Fruit fly (Drosophila melanogaster): ENCODE measurements around the gene CG13088.
A peak's percentile ranks its signal among the peaks of the same experiment; 100 is the strongest.

Gene CG13088

dm6 chr2L:8463144-8464106 lies 25.4 kb upstream of the CG13088 start, which contains the start of gene Agpat2:
TSS of gene Agpat2 (minus strand) at chr2L:8463994.
- TF ChIP-seq CG5204 (GFP tag; optimal IDR thresholded peaks at IDR 0.05) = no peak
- TF ChIP-seq kay (GFP tag; ENCODE audit: borderline replicate concordance) = peak; percentile 82
- TF ChIP-seq cnc (optimal IDR thresholded peaks at IDR 0.05) = no peak
- TF ChIP-seq Crg-1 (GFP tag; optimal IDR thresholded peaks at IDR 0.05) = no peak
- no peak for TF ChIP-seq Mnt (GFP tag; optimal IDR thresholded peaks at IDR 0.05)
- TF ChIP-seq ovo (GFP tag; optimal IDR thresholded peaks at IDR 0.05) = no peak
- no peak for TF ChIP-seq CG7101 (tag; optimal IDR thresholded peaks at IDR 0.05)
- TF ChIP-seq CG7045 (GFP tag; optimal IDR thresholded peaks at IDR 0.05) = no peak
- TF ChIP-seq tj (GFP tag; optimal IDR thresholded peaks at IDR 0.05) = no peak
- peak; percentile 65 for TF ChIP-seq cic (GFP tag; optimal IDR thresholded peaks at IDR 0.05)
- no peak for TF ChIP-seq pad (GFP tag; optimal IDR thresholded peaks at IDR 0.05)
- no peak for TF ChIP-seq Hr96 (GFP tag; optimal IDR thresholded peaks at IDR 0.05)
- no peak for TF ChIP-seq CG11617 (GFP tag; optimal IDR thresholded peaks at IDR 0.05)
- TF ChIP-seq toe (GFP tag; optimal IDR thresholded peaks at IDR 0.05) = no peak
- no peak for TF ChIP-seq bab1 (GFP tag; optimal IDR thresholded peaks at IDR 0.05)
- no peak for TF ChIP-seq CG33017 (tag; optimal IDR thresholded peaks at IDR 0.05)
- no peak for TF ChIP-seq CG12768 (GFP tag; optimal IDR thresholded peaks at IDR 0.05)
- TF ChIP-seq CG1620 (GFP tag; optimal IDR thresholded peaks at IDR 0.05) = no peak
- TF ChIP-seq CG14711 (tag; optimal IDR thresholded peaks at IDR 0.05) = peak; percentile 30
- no peak for TF ChIP-seq Clk (GFP tag; optimal IDR thresholded peaks at IDR 0.05)

dm6 chr2L:8464107-8464582 lies 24.6 kb upstream of the CG13088 start, which contains the start of gene prg:
TSS of gene prg (plus strand) at chr2L:8464488.
- peak; percentile 68 for TF ChIP-seq Hr96 (GFP tag; optimal IDR thresholded peaks at IDR 0.05)
- peak; percentile 64 for TF ChIP-seq CG7101 (tag; optimal IDR thresholded peaks at IDR 0.05)
- TF ChIP-seq cnc (optimal IDR thresholded peaks at IDR 0.05) = no peak
- peak; percentile 93 for TF ChIP-seq kay (GFP tag; ENCODE audit: borderline replicate concordance)
- TF ChIP-seq pad (GFP tag; optimal IDR thresholded peaks at IDR 0.05) = peak; percentile 37
- TF ChIP-seq Crg-1 (GFP tag; optimal IDR thresholded peaks at IDR 0.05) = no peak
- TF ChIP-seq bab1 (GFP tag; optimal IDR thresholded peaks at IDR 0.05) = peak; percentile 75
- peak; percentile 58 for TF ChIP-seq CG33017 (tag; optimal IDR thresholded peaks at IDR 0.05)
- TF ChIP-seq CG5204 (GFP tag; optimal IDR thresholded peaks at IDR 0.05) = no peak
- TF ChIP-seq Mnt (GFP tag; optimal IDR thresholded peaks at IDR 0.05) = peak; percentile 21
- TF ChIP-seq CG1620 (GFP tag; optimal IDR thresholded peaks at IDR 0.05) = peak; percentile 41
- peak; percentile 76 for TF ChIP-seq CG7045 (GFP tag; optimal IDR thresholded peaks at IDR 0.05)
- TF ChIP-seq CG12768 (GFP tag; optimal IDR thresholded peaks at IDR 0.05) = peak; percentile 67
- peak; percentile 49 for TF ChIP-seq cic (GFP tag; optimal IDR thresholded peaks at IDR 0.05)
- TF ChIP-seq ovo (GFP tag; optimal IDR thresholded peaks at IDR 0.05) = no peak
- peak; percentile 76 for TF ChIP-seq toe (GFP tag; optimal IDR thresholded peaks at IDR 0.05)
- TF ChIP-seq CG14711 (tag; optimal IDR thresholded peaks at IDR 0.05) = peak; percentile 56
- peak; percentile 29 for TF ChIP-seq tj (GFP tag; optimal IDR thresholded peaks at IDR 0.05)
- peak; percentile 71 for TF ChIP-seq CG11617 (GFP tag; optimal IDR thresholded peaks at IDR 0.05)
- TF ChIP-seq Clk (GFP tag; optimal IDR thresholded peaks at IDR 0.05) = peak; percentile 38

- no peak for TF ChIP-seq cic (GFP tag; optimal IDR thresholded peaks at IDR 0.05)
- no peak for TF ChIP-seq Clk (GFP tag; optimal IDR thresholded peaks at IDR 0.05)
- TF ChIP-seq Crg-1 (GFP tag; optimal IDR thresholded peaks at IDR 0.05) = no peak
- no peak for TF ChIP-seq CG14711 (tag; optimal IDR thresholded peaks at IDR 0.05)
- no peak for TF ChIP-seq CG1620 (GFP tag; optimal IDR thresholded peaks at IDR 0.05)
- TF ChIP-seq ovo (GFP tag; optimal IDR thresholded peaks at IDR 0.05) = no peak
- no peak for TF ChIP-seq pad (GFP tag; optimal IDR thresholded peaks at IDR 0.05)
- TF ChIP-seq kay (GFP tag; ENCODE audit: borderline replicate concordance) = no peak
- TF ChIP-seq cnc (optimal IDR thresholded peaks at IDR 0.05) = no peak
- no peak for TF ChIP-seq tj (GFP tag; optimal IDR thresholded peaks at IDR 0.05)
- TF ChIP-seq Mnt (GFP tag; optimal IDR thresholded peaks at IDR 0.05) = no peak
- no peak for TF ChIP-seq CG33017 (tag; optimal IDR thresholded peaks at IDR 0.05)
- TF ChIP-seq CG7101 (tag; optimal IDR thresholded peaks at IDR 0.05) = no peak
- TF ChIP-seq CG11617 (GFP tag; optimal IDR thresholded peaks at IDR 0.05) = no peak
- no peak for TF ChIP-seq Hr96 (GFP tag; optimal IDR thresholded peaks at IDR 0.05)
- TF ChIP-seq CG12768 (GFP tag; optimal IDR thresholded peaks at IDR 0.05) = no peak
- no peak for TF ChIP-seq CG5204 (GFP tag; optimal IDR thresholded peaks at IDR 0.05)
These were observed 22.1 kb upstream of the CG13088 start, which contains the start of gene dachs for dm6 chr2L:8466643-8467042. TSS of gene dachs (plus strand) at chr2L:8466817.

dm6 chr2L:8468929-8469681 lies 19.7 kb upstream of the CG13088 start:
- TF ChIP-seq pad (GFP tag; optimal IDR thresholded peaks at IDR 0.05) (no peak), Clk (GFP tag; optimal IDR thresholded peaks at IDR 0.05) (no peak), cnc (optimal IDR thresholded peaks at IDR 0.05) (no peak), CG11617 (GFP tag; optimal IDR thresholded peaks at IDR 0.05) (no peak), CG12768 (GFP tag; optimal IDR thresholded peaks at IDR 0.05) (no peak), kay (GFP tag; ENCODE audit: borderline replicate concordance) (no peak), CG1620 (GFP tag; optimal IDR thresholded peaks at IDR 0.05) (no peak), CG5204 (GFP tag; optimal IDR thresholded peaks at IDR 0.05) (no peak), cic (GFP tag; optimal IDR thresholded peaks at IDR 0.05) (no peak), CG14711 (tag; optimal IDR thresholded peaks at IDR 0.05) (no peak), Hr96 (GFP tag; optimal IDR thresholded peaks at IDR 0.05) (no peak), CG33017 (tag; optimal IDR thresholded peaks at IDR 0.05) (no peak), ovo (GFP tag; optimal IDR thresholded peaks at IDR 0.05) (no peak), toe (GFP tag; optimal IDR thresholded peaks at IDR 0.05) (no peak), CG7045 (GFP tag; optimal IDR thresholded peaks at IDR 0.05) (no peak), tj (GFP tag; optimal IDR thresholded peaks at IDR 0.05) (no peak), Crg-1 (GFP tag; optimal IDR thresholded peaks at IDR 0.05) (no peak), CG7101 (tag; optimal IDR thresholded peaks at IDR 0.05) (no peak), bab1 (GFP tag; optimal IDR thresholded peaks at IDR 0.05) (no peak)

Measured in whole organism, adult.